Worm (Caenorhabditis elegans): ENCODE data around the gene nlp-28.

DNA sequence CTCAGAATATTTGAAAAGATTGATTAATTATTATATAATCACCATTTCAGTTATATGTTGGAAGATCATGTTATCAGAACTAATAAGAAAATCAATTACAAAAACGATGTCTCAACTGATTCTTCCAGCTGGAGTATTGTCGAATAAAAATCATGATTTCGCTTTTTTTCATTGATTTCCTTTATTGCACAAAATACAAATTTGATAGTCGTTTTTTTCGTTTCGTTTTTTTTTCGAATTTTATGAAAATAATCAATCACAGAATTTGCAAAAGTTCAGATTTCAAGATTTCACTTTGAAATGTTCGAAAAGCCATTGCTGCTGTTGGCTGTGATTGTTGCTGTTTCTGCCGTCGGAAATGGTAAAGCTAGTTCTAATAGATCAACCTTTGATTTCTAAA is 48.1 kb downstream of the nlp-28 start, which contains the start of gene C49G7.13:
- TF ChIP-seq dao-5 (tag; optimal IDR thresholded peaks at IDR 0.05): no peak
- no peak for TF ChIP-seq him-1 (tag; optimal IDR thresholded peaks at IDR 0.05)
- TF ChIP-seq W03F9.2 (tag; optimal IDR thresholded peaks at IDR 0.05): no peak

All from whole organism, L4/young adult.